Worm (Caenorhabditis elegans) whole organism, early embryonic: ENCODE measurements around the gene F48C5.2.

Source experiments
- B0310.2 ChIP-seq: sonication (generic microtip); optimal IDR thresholded peaks from 2 replicates; lab custom pipeline; 2016; ENCODE audit warnings: mild to moderate bottlenecking, missing genetic modification characterization, missing compliant biosample characterization
- flt-1 ChIP-seq: fragments of 200-800 bp; sonication (Bioruptor generic); IDR thresholded peaks from 2 replicates; pipeline ENCODE4 v1.3.6; 2022; ENCODE audit warnings: missing genetic modification characterization, missing compliant biosample characterization
- hmg-4 ChIP-seq: fragments of 200-800 bp; sonication (Bioruptor generic); optimal IDR thresholded peaks from 2 replicates; lab custom pipeline; 2018; ENCODE audit warnings: mild to moderate bottlenecking, missing genetic modification characterization, missing compliant biosample characterization
- hnd-1 ChIP-seq: sonication (generic microtip); optimal IDR thresholded peaks from 2 replicates; lab custom pipeline; 2016; ENCODE audit warnings: missing genetic modification characterization, missing compliant biosample characterization
- pes-1 ChIP-seq: fragments of 200-800 bp; sonication (Bioruptor generic); IDR thresholded peaks from 2 replicates; pipeline ENCODE4 v1.3.6; 2022; ENCODE audit warnings: missing genetic modification reagents, missing genetic modification characterization, missing compliant biosample characterization

DNA sequence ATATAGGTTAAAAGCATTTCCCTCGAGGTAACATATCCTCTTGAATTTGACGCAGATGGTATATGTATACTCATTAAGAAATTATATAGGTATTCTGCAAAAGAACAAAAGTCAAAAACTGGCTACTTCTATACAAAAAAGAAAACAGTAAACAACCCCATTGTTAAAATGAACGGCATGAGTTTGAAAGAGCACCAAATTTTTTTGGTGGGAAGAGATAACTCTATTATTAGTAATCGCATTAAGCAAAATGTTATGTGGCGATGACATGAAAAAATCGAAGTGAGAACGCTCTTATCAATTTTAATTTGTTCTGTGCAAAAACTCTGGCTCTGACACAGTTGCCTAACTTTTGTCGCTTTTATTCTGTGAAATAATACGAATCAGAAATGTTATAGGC is 35.5 kb downstream of the F48C5.2 start, which contains the start of gene F46C3.2:
- no peak for TF ChIP-seq pes-1
- no peak for TF ChIP-seq B0310.2 (tag; lab: Kevin White, UChicago)
- TF ChIP-seq hmg-4, result no peak
- TF ChIP-seq flt-1 (GFP tag; lab: Robert Waterston, UW), result no peak
- TF ChIP-seq hnd-1 (tag; lab: Kevin White, UChicago), result no peak
